Worm (Caenorhabditis elegans) whole organism, late embryonic: ENCODE measurements around the gene pcp-5.

Source experiments
- ama-1 ChIP-seq: fragments of 150-350 bp; optimal IDR thresholded peaks from 2 replicates; lab custom pipeline; 2014
- ceh-31 ChIP-seq: sonication (generic microtip); optimal IDR thresholded peaks from 2 replicates; lab custom pipeline; 2016; ENCODE audit warnings: missing genetic modification characterization, missing compliant biosample characterization
- eyg-1 ChIP-seq: sonication (generic microtip); optimal IDR thresholded peaks from 2 replicates; lab custom pipeline; 2016; ENCODE audit warnings: missing genotype, missing genetic modification characterization, missing compliant biosample characterization
- fkh-10 ChIP-seq: fragments of 150-350 bp; optimal IDR thresholded peaks from 2 replicates; lab custom pipeline; 2014; ENCODE audit warnings: missing biosample characterization, missing genetic modification reagents, missing genetic modification characterization
- gmeb-2 ChIP-seq: sonication (generic microtip); optimal IDR thresholded peaks from 2 replicates; lab custom pipeline; 2016; ENCODE audit warnings: missing genetic modification characterization, inconsistent platforms, missing compliant biosample characterization
- nhr-11 ChIP-seq: fragments of 150-350 bp; optimal IDR thresholded peaks from 2 replicates; lab custom pipeline; 2014; ENCODE audit warnings: missing biosample characterization, missing genetic modification characterization
- pqm-1 ChIP-seq: sonication (generic microtip); optimal IDR thresholded peaks from 2 replicates; lab custom pipeline; 2016; ENCODE audit warnings: missing genetic modification characterization, missing compliant biosample characterization
- ref-2 ChIP-seq: sonication (generic microtip); optimal IDR thresholded peaks from 2 replicates; lab custom pipeline; 2016; ENCODE audit warnings: missing genetic modification characterization, missing compliant biosample characterization
- rnt-1 ChIP-seq: sonication (generic microtip); optimal IDR thresholded peaks from 2 replicates; lab custom pipeline; 2016; ENCODE audit warnings: missing genetic modification characterization, missing compliant biosample characterization
- syd-9 ChIP-seq: sonication (generic microtip); optimal IDR thresholded peaks from 2 replicates; lab custom pipeline; 2016; ENCODE audit warnings: mild to moderate bottlenecking, missing genetic modification characterization, moderate library complexity, missing compliant biosample characterization

- no peak for TF ChIP-seq ref-2
- TF ChIP-seq pqm-1, result no peak
- no peak for TF ChIP-seq syd-9 (tag; lab: Kevin White, UChicago)
- no peak for TF ChIP-seq ama-1 (lab: Kevin White, UChicago)
- no peak for TF ChIP-seq fkh-10
- no peak for TF ChIP-seq ceh-31
- no peak for TF ChIP-seq eyg-1 (tag; lab: Kevin White, UChicago)
- TF ChIP-seq nhr-11 (tag; lab: Kevin White, UChicago), result no peak
- no peak for TF ChIP-seq rnt-1
- TF ChIP-seq gmeb-2, result no peak
Measured at ce11 chrIII:7893224-7893623, 14.2 kb downstream of the pcp-5 start.
